Worm (Caenorhabditis elegans): ENCODE measurements around the gene unc-10.

DNA sequence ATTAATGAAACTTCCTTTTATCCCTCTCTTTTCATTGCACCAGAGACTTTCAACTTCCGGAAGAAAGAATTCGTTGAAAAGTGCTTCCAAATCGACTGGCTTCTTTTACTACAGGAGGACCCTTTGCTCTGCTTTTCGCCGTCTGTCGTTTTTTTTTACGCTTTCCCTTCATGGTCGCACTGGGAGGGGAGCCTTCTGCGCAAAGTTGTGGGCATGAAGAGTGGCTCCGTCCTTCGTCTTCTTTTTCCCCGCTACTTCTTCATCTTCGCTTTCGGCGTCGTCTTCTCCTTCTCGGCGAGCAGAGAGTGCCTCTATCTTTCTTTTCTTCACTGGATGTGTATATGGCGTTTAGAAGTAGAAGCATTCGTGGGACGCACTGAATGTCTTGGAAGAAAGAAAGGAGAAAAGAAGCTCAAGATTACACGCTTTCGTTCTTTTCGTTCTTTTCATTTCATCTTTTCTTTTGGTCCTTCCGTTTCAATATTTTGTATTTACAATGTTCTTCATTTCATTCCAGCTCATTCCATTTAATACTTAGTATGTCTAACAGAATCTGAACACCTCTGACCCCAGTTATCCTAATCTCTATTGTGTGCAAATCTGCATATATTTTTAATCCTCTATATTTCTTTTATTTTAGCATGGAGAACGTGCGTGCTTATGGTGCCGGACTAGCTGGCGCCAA lies 47.0 kb upstream of the unc-10 start, which contains the start of gene sng-1:
- TF ChIP-seq ceh-16 (tag; optimal IDR thresholded peaks at IDR 0.05) (no peak), unc-62 (GFP tag; optimal IDR thresholded peaks at IDR 0.05) (no peak), fos-1 (tag; optimal IDR thresholded peaks at IDR 0.05) (no peak), gmeb-1 (tag; optimal IDR thresholded peaks at IDR 0.05) (no peak), C34F6.9 (tag; optimal IDR thresholded peaks at IDR 0.05) (peak; percentile 43), lin-39 (tag; optimal IDR thresholded peaks at IDR 0.05) (no peak), crh-2 (tag; optimal IDR thresholded peaks at IDR 0.05) (no peak), zag-1 (tag; optimal IDR thresholded peaks at IDR 0.05) (peak; percentile 40), mab-5 (tag; optimal IDR thresholded peaks at IDR 0.05) (no peak), unc-55 (GFP tag; optimal IDR thresholded peaks at IDR 0.05) (peak; percentile 23), nhr-237 (tag; optimal IDR thresholded peaks at IDR 0.05) (no peak)

Data from whole organism, L2 larva.